Worm (Caenorhabditis elegans): ENCODE data around the gene srh-68.

ce11 chrII:12507038-12507437 is at the start of gene srh-68:
- TF ChIP-seq nhr-237 (tag; optimal IDR thresholded peaks at IDR 0.05) (no peak), mes-2 (tag; optimal IDR thresholded peaks at IDR 0.05; ENCODE audit: poor library complexity, severe bottlenecking) (no peak), snpc-4 (tag; optimal IDR thresholded peaks at IDR 0.05) (no peak), R02D3.7 (tag; optimal IDR thresholded peaks at IDR 0.05) (no peak), pqm-1 (tag; optimal IDR thresholded peaks at IDR 0.05) (no peak), lin-39 (tag; optimal IDR thresholded peaks at IDR 0.05) (no peak), madf-9 (GFP tag; conservative IDR thresholded peaks at IDR 0.05) (no peak), nhr-6 (tag; optimal IDR thresholded peaks at IDR 0.05) (no peak), vab-7 (GFP tag; IDR thresholded peaks at IDR 0.05) (no peak), zag-1 (tag; optimal IDR thresholded peaks at IDR 0.05) (no peak)
